Worm (Caenorhabditis elegans) whole organism, late embryonic: ENCODE measurements around the gene Y75B8A.7.
"Not testable (repeated sequence)": the region's sequence is repeated elsewhere in the genome, so short reads cannot be mapped to it uniquely, and the experiment has no call there.

Experiments used
- C38D4.7 ChIP-seq: fragments of 200-800 bp; sonication (Bioruptor generic); optimal IDR thresholded peaks from 2 replicates; lab custom pipeline; 2018; ENCODE audit warnings: mild to moderate bottlenecking, missing genetic modification characterization, moderate library complexity, missing compliant biosample characterization
- F13H6.1 ChIP-seq: sonication (generic microtip); optimal IDR thresholded peaks from 2 replicates; lab custom pipeline; 2016; ENCODE audit warnings: missing genetic modification characterization, missing compliant biosample characterization
- K02D7.2 ChIP-seq: sonication (generic microtip); optimal IDR thresholded peaks from 2 replicates; lab custom pipeline; 2017; ENCODE audit warnings: mild to moderate bottlenecking, missing genetic modification characterization, missing compliant biosample characterization
- T23F11.4 ChIP-seq: fragments of 200-800 bp; sonication (Bioruptor generic); optimal IDR thresholded peaks from 2 replicates; lab custom pipeline; 2018; ENCODE audit warnings: mild to moderate bottlenecking, missing genetic modification characterization, missing compliant biosample characterization
- Y22D7AL.16 ChIP-seq: sonication (generic microtip); optimal IDR thresholded peaks from 2 replicates; lab custom pipeline; 2016; ENCODE audit warnings: missing genetic modification characterization, missing compliant biosample characterization
- ceh-19 ChIP-seq: fragments of 200-800 bp; sonication (Bioruptor generic); optimal IDR thresholded peaks from 2 replicates; lab custom pipeline; 2018; ENCODE audit warnings: mild to moderate bottlenecking, missing genetic modification characterization, missing compliant biosample characterization
- ceh-2 ChIP-seq: sonication (generic microtip); optimal IDR thresholded peaks from 2 replicates; lab custom pipeline; 2016; ENCODE audit warnings: missing genotype, missing genetic modification characterization, missing compliant biosample characterization
- ceh-22 ChIP-seq: sonication (generic microtip); optimal IDR thresholded peaks from 2 replicates; lab custom pipeline; 2017; ENCODE audit warnings: missing biosample characterization, missing genetic modification characterization
- ceh-24 ChIP-seq: sonication (generic microtip); optimal IDR thresholded peaks from 2 replicates; lab custom pipeline; 2016; ENCODE audit warnings: mild to moderate bottlenecking, missing genetic modification characterization, missing compliant biosample characterization
- ceh-30 ChIP-seq: fragments of 150-350 bp; optimal IDR thresholded peaks from 2 replicates; lab custom pipeline; 2014; ENCODE audit warnings: missing biosample characterization, missing genetic modification characterization
- ceh-31 ChIP-seq: sonication (generic microtip); optimal IDR thresholded peaks from 2 replicates; lab custom pipeline; 2016; ENCODE audit warnings: missing genetic modification characterization, missing compliant biosample characterization
- ceh-34 ChIP-seq: sonication (generic microtip); optimal IDR thresholded peaks from 2 replicates; lab custom pipeline; 2016; ENCODE audit warnings: mild to moderate bottlenecking, missing genetic modification characterization, missing compliant biosample characterization
- ceh-48 ChIP-seq: sonication (generic microtip); optimal IDR thresholded peaks from 2 replicates; lab custom pipeline; 2016; ENCODE audit warnings: missing genetic modification characterization, inconsistent platforms, missing compliant biosample characterization
- ceh-9 ChIP-seq: sonication (generic microtip); optimal IDR thresholded peaks from 2 replicates; lab custom pipeline; 2016; ENCODE audit warnings: mild to moderate bottlenecking, missing genetic modification characterization, inconsistent platforms, missing compliant biosample characterization
- dmd-4 ChIP-seq: sonication (generic microtip); optimal IDR thresholded peaks from 2 replicates; lab custom pipeline; 2016; ENCODE audit warnings: borderline replicate concordance, missing genetic modification characterization, missing compliant biosample characterization
- dve-1 ChIP-seq: sonication (generic microtip); optimal IDR thresholded peaks from 2 replicates; lab custom pipeline; 2017; ENCODE audit warnings: antibody characterized with exemption, mild to moderate bottlenecking, missing genetic modification characterization, missing compliant biosample characterization
- elt-2 ChIP-seq: sonication (generic microtip); optimal IDR thresholded peaks from 2 replicates; lab custom pipeline; 2016; ENCODE audit warnings: missing genetic modification reagents, missing genetic modification characterization, missing compliant biosample characterization
- hlh-13 ChIP-seq: fragments of 200-800 bp; sonication (Bioruptor generic); optimal IDR thresholded peaks from 2 replicates; lab custom pipeline; 2018; ENCODE audit warnings: mild to moderate bottlenecking, missing genetic modification characterization, missing compliant biosample characterization
- hlh-30 ChIP-seq: sonication (generic microtip); optimal IDR thresholded peaks from 2 replicates; lab custom pipeline; 2017; ENCODE audit warnings: antibody characterized with exemption, missing genetic modification characterization, missing compliant biosample characterization; ENCODE audit not compliant: insufficient read depth
- hlh-6 ChIP-seq: sonication (generic microtip); optimal IDR thresholded peaks from 2 replicates; lab custom pipeline; 2016; ENCODE audit warnings: missing genotype, missing genetic modification characterization, missing compliant biosample characterization
- madf-2 ChIP-seq: sonication (generic microtip); optimal IDR thresholded peaks from 2 replicates; lab custom pipeline; 2017; ENCODE audit warnings: missing genetic modification characterization, missing compliant biosample characterization
- nfya-1 ChIP-seq: sonication (generic microtip); optimal IDR thresholded peaks from 2 replicates; lab custom pipeline; 2017; ENCODE audit warnings: missing genetic modification characterization, mild to moderate bottlenecking, missing compliant biosample characterization, antibody characterized with exemption, moderate library complexity
- nhr-11 ChIP-seq: fragments of 150-350 bp; optimal IDR thresholded peaks from 2 replicates; lab custom pipeline; 2014; ENCODE audit warnings: missing biosample characterization, missing genetic modification characterization
- nhr-232 ChIP-seq: sonication (generic microtip); optimal IDR thresholded peaks from 2 replicates; lab custom pipeline; 2016; ENCODE audit warnings: missing genetic modification characterization, missing compliant biosample characterization
- npax-4 ChIP-seq: sonication (generic microtip); optimal IDR thresholded peaks from 2 replicates; lab custom pipeline; 2016; ENCODE audit warnings: missing genetic modification characterization, missing compliant biosample characterization
- odd-2 ChIP-seq: sonication (generic microtip); optimal IDR thresholded peaks from 2 replicates; lab custom pipeline; 2017; ENCODE audit warnings: antibody characterized with exemption, mild to moderate bottlenecking, missing genetic modification characterization, missing compliant biosample characterization
- pros-1 ChIP-seq: fragments of 150-350 bp; optimal IDR thresholded peaks from 2 replicates; lab custom pipeline; 2014; ENCODE audit warnings: missing biosample characterization, missing genetic modification reagents, missing genetic modification characterization
- ref-2 ChIP-seq: sonication (generic microtip); optimal IDR thresholded peaks from 2 replicates; lab custom pipeline; 2016; ENCODE audit warnings: missing genetic modification characterization, missing compliant biosample characterization
- rnt-1 ChIP-seq: sonication (generic microtip); optimal IDR thresholded peaks from 2 replicates; lab custom pipeline; 2016; ENCODE audit warnings: missing genetic modification characterization, missing compliant biosample characterization
- tbx-2 ChIP-seq: sonication (generic microtip); optimal IDR thresholded peaks from 2 replicates; lab custom pipeline; 2016; ENCODE audit warnings: missing genetic modification characterization, missing compliant biosample characterization
- ttx-3 ChIP-seq: sonication (generic microtip); optimal IDR thresholded peaks from 2 replicates; lab custom pipeline; 2016; ENCODE audit warnings: missing genetic modification reagents, missing genetic modification characterization, missing compliant biosample characterization
- unc-3 ChIP-seq, 2 experiments: fragments of 200-800 bp in 1 of 2; sonication (Bioruptor generic) in 1 of 2; sonication (generic microtip) in 1 of 2; conservative IDR thresholded peaks in 1 of 2; optimal IDR thresholded peaks in 1 of 2; 2 replicates each; pipeline versions ENCODE4 v1.3.6 to Lab custom; 2016 to 2022; ENCODE audit warnings: missing compliant biosample characterization in 2 of 2, missing genetic modification characterization in 2 of 2, missing genetic modification reagents in 1 of 2
- unc-86 ChIP-seq: sonication (generic microtip); optimal IDR thresholded peaks from 2 replicates; lab custom pipeline; 2016; ENCODE audit warnings: missing genetic modification characterization, missing compliant biosample characterization

Y75B8A.7 gene

ce11 chrIII:12165305-12165704 lies 12.6 kb downstream of the Y75B8A.7 start:
- no peak for TF ChIP-seq pros-1 (tag; lab: Kevin White, UChicago)
- TF ChIP-seq odd-2 (tag; lab: Kevin White, UChicago): no peak
- peak; percentile 30 for TF ChIP-seq hlh-6
- TF ChIP-seq elt-2 (tag; lab: Kevin White, UChicago): no peak

DNA sequence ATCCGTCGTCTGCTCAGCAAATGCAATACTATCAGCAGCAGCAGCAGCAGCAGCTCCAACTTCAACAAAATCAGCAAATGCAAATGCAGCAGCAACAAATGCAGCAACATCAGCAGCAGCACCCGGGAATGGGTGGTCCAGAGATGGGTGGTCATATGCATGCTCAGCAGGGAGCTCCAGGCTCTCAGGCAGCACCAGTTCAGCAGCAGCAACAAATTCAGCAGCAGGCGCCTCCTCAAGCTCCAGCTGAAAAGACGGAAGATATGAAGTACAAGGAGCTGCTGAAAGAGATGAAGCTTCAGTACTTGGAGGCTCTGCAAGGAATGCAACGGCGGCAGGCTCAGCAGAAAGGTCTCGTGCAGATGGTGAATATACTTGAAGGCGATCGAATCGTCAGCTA lies 14.3 kb downstream of the Y75B8A.7 start:
- TF ChIP-seq K02D7.2 (no peak), ceh-31 (tag; lab: Kevin White, UChicago) (no peak), unc-86 (tag; lab: Kevin White, UChicago) (no peak), odd-2 (tag; lab: Kevin White, UChicago) (no peak), hlh-13 (no peak), F13H6.1 (tag; lab: Kevin White, UChicago) (no peak), ceh-24 (tag; lab: Kevin White, UChicago) (no peak), madf-2 (no peak), T23F11.4 (no peak), ceh-19 (GFP tag; lab: Kevin White, UChicago) (no peak), nhr-11 (tag; lab: Kevin White, UChicago) (no peak), npax-4 (tag; lab: Kevin White, UChicago) (no peak), elt-2 (tag; lab: Kevin White, UChicago) (no peak)
- TF ChIP-seq, all 69 proteins: peak for 0

DNA sequence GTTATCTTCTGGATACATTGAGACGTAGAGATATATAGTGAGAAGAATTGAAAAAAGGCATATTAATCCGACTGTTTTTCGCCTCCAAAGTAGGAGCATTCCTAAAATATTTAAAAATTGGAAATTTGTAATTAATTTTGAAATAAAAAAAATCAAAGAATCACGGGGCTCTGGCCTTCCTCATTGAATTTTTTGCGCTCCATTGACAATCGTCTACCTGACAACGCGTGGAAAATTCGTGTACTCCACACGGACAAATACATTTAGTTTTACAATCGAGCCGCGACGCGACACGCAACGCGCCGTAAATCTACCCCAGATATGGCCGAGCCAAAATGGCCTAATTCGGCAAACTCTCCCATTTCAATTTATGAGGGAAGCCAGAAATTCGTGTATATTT lies 24.4 kb downstream of the Y75B8A.7 start, which contains the start of gene gly-11:
Gene gly-11 (minus strand): TSS at position 101 of the 400 bp plus-strand sequence.
- not testable (repeated sequence) for TF ChIP-seq ceh-22, rnt-1, ttx-3 (tag; lab: Kevin White, UChicago)

DNA sequence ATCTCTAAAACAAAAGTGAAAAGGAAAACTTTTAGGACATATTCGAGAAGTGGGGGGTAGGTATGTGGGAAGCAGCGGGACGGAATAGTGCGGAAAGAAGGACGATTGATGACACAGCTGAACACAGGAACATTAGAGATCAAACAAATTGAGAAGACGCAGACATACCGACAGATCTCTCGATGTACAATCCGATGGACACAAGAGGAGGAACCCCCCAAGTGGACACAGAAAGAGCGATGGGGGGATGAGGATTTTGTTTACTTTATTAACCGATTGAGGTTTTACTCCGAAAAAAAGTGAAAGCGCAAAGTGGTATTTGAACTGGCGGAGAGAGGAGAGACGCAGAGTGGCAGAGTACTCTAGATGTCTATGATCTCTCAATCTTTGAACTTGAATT lies 25.4 kb downstream of the Y75B8A.7 start:
- TF ChIP-seq ceh-9 (tag; lab: Kevin White, UChicago) (no peak), ceh-34 (peak; percentile 23), ref-2 (tag; lab: Kevin White, UChicago) (peak; percentile 41), nhr-232 (no peak), C38D4.7 (GFP tag; lab: Kevin White, UChicago) (no peak), tbx-2 (peak; percentile 42), nfya-1 (tag; lab: Kevin White, UChicago) (peak; percentile 44), ceh-31 (tag; lab: Kevin White, UChicago) (peak; percentile 5), dmd-4 (peak; percentile 1), dve-1 (tag; lab: Kevin White, UChicago) (no peak), ceh-2 (tag; lab: Kevin White, UChicago) (peak; percentile 53)

DNA sequence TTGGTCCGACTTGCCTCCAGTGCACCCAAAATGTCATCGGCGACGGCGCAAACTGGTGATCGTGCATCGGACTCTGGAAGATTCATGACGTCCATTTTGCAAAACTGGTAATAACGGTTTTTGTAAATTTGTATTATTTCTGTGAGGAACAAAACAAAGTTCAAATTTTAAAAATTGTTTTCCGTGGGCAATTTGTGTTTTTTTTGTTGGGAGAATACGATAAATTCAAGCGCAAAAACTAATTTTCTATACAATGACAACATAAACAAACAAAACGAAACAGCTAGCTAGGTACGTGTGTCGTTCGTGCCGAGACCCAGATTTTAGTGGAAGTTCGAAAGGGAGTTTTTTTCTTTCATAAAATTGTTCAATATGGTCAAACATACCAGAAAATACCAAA lies 30.2 kb downstream of the Y75B8A.7 start, which contains the start of gene Y75B8A.10:
Gene Y75B8A.10 (minus strand): TSS at position 101 of the 400 bp plus-strand sequence.
- no peak for TF ChIP-seq hlh-30
- TF ChIP-seq ceh-31 (tag; lab: Kevin White, UChicago): no peak
- TF ChIP-seq hlh-6: no peak
- TF ChIP-seq ceh-48 (tag; lab: Kevin White, UChicago): no peak
- TF ChIP-seq ceh-30 (tag; lab: Kevin White, UChicago): no peak
- TF ChIP-seq unc-3 (GFP tag; conservative IDR thresholded peaks at IDR 0.05; lab: Robert Waterston, UW): no peak
- no peak for TF ChIP-seq unc-3 (tag; optimal IDR thresholded peaks at IDR 0.05; lab: Kevin White, UChicago)
- TF ChIP-seq Y22D7AL.16 (tag; lab: Kevin White, UChicago): no peak
